Worm (Caenorhabditis elegans) whole organism, L4 larva: ENCODE data around the gene ZK669.3.

Source experiments
- F10B5.3 ChIP-seq: sonication (generic microtip); optimal IDR thresholded peaks from 2 replicates; lab custom pipeline; 2016; ENCODE audit warnings: mild to moderate bottlenecking, missing genetic modification characterization, missing compliant biosample characterization
- F37D6.2 ChIP-seq: sonication (generic microtip); optimal IDR thresholded peaks from 2 replicates; lab custom pipeline; 2016; ENCODE audit warnings: mild to moderate bottlenecking, missing genetic modification characterization, missing compliant biosample characterization
- F49E8.2 ChIP-seq: sonication (generic microtip); optimal IDR thresholded peaks from 2 replicates; lab custom pipeline; 2016; ENCODE audit warnings: missing compliant biosample characterization, mild to moderate bottlenecking, missing genetic modification characterization, borderline replicate concordance
- T20F7.1 ChIP-seq: fragments of 200-800 bp; sonication (Bioruptor generic); optimal IDR thresholded peaks from 2 replicates; lab custom pipeline; 2018; ENCODE audit warnings: mild to moderate bottlenecking, missing genetic modification characterization, missing compliant biosample characterization
- aha-1 ChIP-seq: fragments of 150-350 bp; peaks from one replicate; lab custom pipeline; 2014; ENCODE audit warnings: missing biosample characterization, missing genetic modification characterization
- ceh-28 ChIP-seq: fragments of 150-350 bp; optimal IDR thresholded peaks from 2 replicates; lab custom pipeline; 2014; ENCODE audit warnings: missing biosample characterization, missing genetic modification reagents, missing genetic modification characterization
- ceh-62 ChIP-seq: sonication (generic microtip); optimal IDR thresholded peaks from 2 replicates; lab custom pipeline; 2017; ENCODE audit warnings: missing biosample characterization, missing genetic modification characterization
- ceh-82 ChIP-seq: sonication (generic microtip); optimal IDR thresholded peaks from 2 replicates; lab custom pipeline; 2017; ENCODE audit warnings: missing biosample characterization, missing genetic modification characterization
- ces-1 ChIP-seq: fragments of 150-350 bp; sonication (generic microtip); optimal IDR thresholded peaks from 4 replicates; lab custom pipeline; 2014; ENCODE audit warnings: missing biosample characterization, missing genetic modification reagents, missing genetic modification characterization
- ctbp-1 ChIP-seq: fragments of 200-800 bp; sonication (Bioruptor generic); IDR thresholded peaks from 2 replicates; pipeline ENCODE4 v1.3.6; 2022; ENCODE audit warnings: missing genetic modification reagents, missing genetic modification characterization, missing compliant biosample characterization
- daf-12 ChIP-seq: fragments of 150-350 bp; optimal IDR thresholded peaks from 2 replicates; lab custom pipeline; 2014; ENCODE audit warnings: missing biosample characterization, missing genetic modification reagents, missing genetic modification characterization
- dmd-9 ChIP-seq: fragments of 200-800 bp; sonication (Bioruptor generic); IDR thresholded peaks from 2 replicates; pipeline ENCODE4 v1.3.6; 2022; ENCODE audit warnings: missing genetic modification reagents, missing genetic modification characterization, missing compliant biosample characterization
- dve-1 ChIP-seq: sonication (generic microtip); optimal IDR thresholded peaks from 2 replicates; lab custom pipeline; 2017; ENCODE audit warnings: antibody characterized with exemption, mild to moderate bottlenecking, missing genetic modification characterization, missing compliant biosample characterization; ENCODE audit not compliant: insufficient read depth
- fkh-10 ChIP-seq: fragments of 150-350 bp; optimal IDR thresholded peaks from 2 replicates; lab custom pipeline; 2014; ENCODE audit warnings: missing biosample characterization, missing genetic modification reagents, missing genetic modification characterization
- hlh-30 ChIP-seq: sonication (generic microtip); optimal IDR thresholded peaks from 2 replicates; lab custom pipeline; 2017; ENCODE audit warnings: antibody characterized with exemption, mild to moderate bottlenecking, missing genetic modification characterization, missing compliant biosample characterization; ENCODE audit not compliant: insufficient read depth
- jun-1 ChIP-seq: fragments of 150-350 bp; optimal IDR thresholded peaks from 2 replicates; lab custom pipeline; 2014; ENCODE audit warnings: missing biosample characterization, missing genetic modification reagents, missing genetic modification characterization
- lim-7 ChIP-seq: fragments of 200-800 bp; sonication (Bioruptor generic); IDR thresholded peaks from 2 replicates; pipeline ENCODE4 v1.3.6; 2022; ENCODE audit warnings: missing genetic modification characterization, missing compliant biosample characterization
- lin-39 ChIP-seq: fragments of 150-350 bp; optimal IDR thresholded peaks from 2 replicates; lab custom pipeline; 2014; ENCODE audit warnings: missing biosample characterization, missing genetic modification reagents, missing genetic modification characterization
- lir-3 ChIP-seq: sonication (generic microtip); optimal IDR thresholded peaks from 2 replicates; lab custom pipeline; 2016; ENCODE audit warnings: mild to moderate bottlenecking, missing genetic modification characterization, missing compliant biosample characterization
- madf-9 ChIP-seq: fragments of 200-800 bp; sonication (Bioruptor generic); conservative IDR thresholded peaks from 2 replicates; pipeline ENCODE4 v1.3.6; 2022; ENCODE audit warnings: missing genetic modification reagents, missing genetic modification characterization, missing compliant biosample characterization
- mxl-3 ChIP-seq: fragments of 200-800 bp; sonication (Bioruptor generic); optimal IDR thresholded peaks from 2 replicates; lab custom pipeline; 2018; ENCODE audit warnings: mild to moderate bottlenecking, missing genetic modification characterization, missing compliant biosample characterization
- nhr-11 ChIP-seq: fragments of 150-350 bp; optimal IDR thresholded peaks from 2 replicates; lab custom pipeline; 2014; ENCODE audit warnings: missing biosample characterization, missing genetic modification characterization
- nhr-237 ChIP-seq: sonication (generic microtip); optimal IDR thresholded peaks from 2 replicates; lab custom pipeline; 2017; ENCODE audit warnings: missing biosample characterization, missing genetic modification characterization
- nhr-41 ChIP-seq: fragments of 200-800 bp; sonication (Bioruptor generic); IDR thresholded peaks from 2 replicates; pipeline ENCODE4 v1.3.6; 2022; ENCODE audit warnings: missing genetic modification reagents, missing genetic modification characterization, missing compliant biosample characterization
- nhr-6 ChIP-seq: fragments of 150-350 bp; optimal IDR thresholded peaks from 2 replicates; lab custom pipeline; 2014; ENCODE audit warnings: missing biosample characterization, missing genetic modification characterization
- nhr-76 ChIP-seq: fragments of 150-350 bp; optimal IDR thresholded peaks from 2 replicates; lab custom pipeline; 2014; ENCODE audit warnings: missing biosample characterization, missing genetic modification characterization
- nhr-77 ChIP-seq: fragments of 150-350 bp; optimal IDR thresholded peaks from 2 replicates; lab custom pipeline; 2014; ENCODE audit warnings: missing biosample characterization, missing genetic modification characterization
- php-3 ChIP-seq: fragments of 200-800 bp; sonication (Bioruptor generic); IDR thresholded peaks from 2 replicates; pipeline ENCODE4 v1.3.6; 2022; ENCODE audit warnings: missing genetic modification reagents, missing genetic modification characterization, missing compliant biosample characterization
- skn-1 ChIP-seq: fragments of 150-350 bp; optimal IDR thresholded peaks from 2 replicates; lab custom pipeline; 2014; ENCODE audit warnings: missing biosample characterization, missing genetic modification characterization
- tra-1 ChIP-seq: fragments of 200-800 bp; sonication (Bioruptor generic); IDR thresholded peaks from 2 replicates; pipeline ENCODE4 v1.3.6; 2022; ENCODE audit warnings: missing genetic modification reagents, missing genetic modification characterization, missing compliant biosample characterization
- unc-62 ChIP-seq, 3 experiments: fragments of 150-350 bp in 1 of 3; sonication (generic microtip); optimal IDR thresholded peaks in 2 of 3; peaks in 1 of 3; 1 replicate in 1 of 3; 2 replicates in 2 of 3; lab custom pipeline; 2014 to 2017; ENCODE audit warnings: missing biosample characterization in 3 of 3, missing genetic modification characterization in 3 of 3, missing genetic modification reagents in 3 of 3, missing genotype in 1 of 3
- vab-7 ChIP-seq: fragments of 200-800 bp; sonication (Bioruptor generic); IDR thresholded peaks from 2 replicates; pipeline ENCODE4 v1.3.6; 2022; ENCODE audit warnings: missing genetic modification reagents, missing genetic modification characterization, missing compliant biosample characterization
- zfp-2 ChIP-seq: sonication (generic microtip); optimal IDR thresholded peaks from 2 replicates; lab custom pipeline; 2016; ENCODE audit warnings: mild to moderate bottlenecking, missing genetic modification characterization, missing compliant biosample characterization
- zip-11 ChIP-seq: fragments of 200-800 bp; sonication (Bioruptor generic); IDR thresholded peaks from 2 replicates; pipeline ENCODE4 v1.3.6; 2022; ENCODE audit warnings: missing genetic modification characterization, missing compliant biosample characterization
- ztf-11 ChIP-seq: fragments of 150-350 bp; optimal IDR thresholded peaks from 2 replicates; lab custom pipeline; 2014; ENCODE audit warnings: missing biosample characterization, missing genetic modification characterization

ZK669.3 gene

ce11 chrII:7920178-7920577 lies 20.8 kb upstream of the ZK669.3 start:
- TF ChIP-seq fkh-10 (GFP tag; lab: Kevin White, UChicago) (peak; percentile 80), ces-1 (GFP tag; lab: Kevin White, UChicago) (peak; percentile 36), dmd-9 (GFP tag; lab: Robert Waterston, UW) (no peak)

ce11 chrII:7921155-7921554 lies 19.8 kb upstream of the ZK669.3 start:
- TF ChIP-seq fkh-10 (GFP tag; lab: Kevin White, UChicago) = peak; percentile 70
- TF ChIP-seq unc-62 (GFP tag; optimal IDR thresholded peaks at IDR 0.05 in 1 of 2; lab: Kevin White, UChicago) = peak in 1 of 2 experiments; percentile 97
- TF ChIP-seq unc-62 (tag; optimal IDR thresholded peaks at IDR 0.05; lab: Kevin White, UChicago) = no peak
- no peak for TF ChIP-seq vab-7
- TF ChIP-seq ctbp-1 (GFP tag; lab: Robert Waterston, UW) = 0 out of 2 replicates have a peak, but pooled peaks have one; percentile 52
- peak; percentile 72 for TF ChIP-seq ces-1 (GFP tag; lab: Kevin White, UChicago)

- TF ChIP-seq php-3 (GFP tag; lab: Robert Waterston, UW) (no peak), ceh-82 (tag; lab: Kevin White, UChicago) (no peak), madf-9 (GFP tag; lab: Robert Waterston, UW) (no peak), ztf-11 (no peak), ceh-62 (tag; lab: Kevin White, UChicago) (no peak), F37D6.2 (tag; lab: Kevin White, UChicago) (no peak), nhr-77 (tag; lab: Kevin White, UChicago) (no peak), zfp-2 (tag; lab: Kevin White, UChicago) (no peak), tra-1 (GFP tag; lab: Robert Waterston, UW) (no peak), lir-3 (tag; lab: Kevin White, UChicago) (no peak), nhr-6 (tag; lab: Kevin White, UChicago) (no peak), lim-7 (GFP tag; lab: Robert Waterston, UW) (no peak), nhr-11 (no peak), dve-1 (no peak), T20F7.1 (no peak), ceh-28 (tag; lab: Kevin White, UChicago) (no peak), mxl-3 (GFP tag; lab: Kevin White, UChicago) (no peak), zip-11 (GFP tag; lab: Robert Waterston, UW) (no peak)
Measured at ce11 chrII:7928600-7928999, 12.3 kb upstream of the ZK669.3 start, which contains the start of gene spv-1. TSS of gene spv-1 (minus strand) at chrII:7928700.

- no peak for TF ChIP-seq ceh-62 (tag; lab: Kevin White, UChicago)
- no peak for TF ChIP-seq ctbp-1 (GFP tag; lab: Robert Waterston, UW)
- TF ChIP-seq hlh-30 = peak; percentile 61
- no peak for TF ChIP-seq nhr-76 (tag; lab: Kevin White, UChicago)
- TF ChIP-seq nhr-237 (tag; lab: Kevin White, UChicago) = no peak
- TF ChIP-seq skn-1 (tag; lab: Kevin White, UChicago) = no peak
- no peak for TF ChIP-seq F10B5.3
- TF ChIP-seq lin-39 = no peak
- peak; percentile 66 for TF ChIP-seq aha-1 (tag; lab: Kevin White, UChicago)
Measured at ce11 chrII:7930671-7931070, 10.3 kb upstream of the ZK669.3 start.

- TF ChIP-seq F10B5.3 (no peak), lir-3 (tag; lab: Kevin White, UChicago) (no peak), jun-1 (no peak)
Measured at ce11 chrII:7935622-7936021, 5.3 kb upstream of the ZK669.3 start.

- TF ChIP-seq F49E8.2 (no peak), ces-1 (GFP tag; lab: Kevin White, UChicago) (no peak), nhr-41 (GFP tag; lab: Robert Waterston, UW) (no peak), daf-12 (tag; lab: Kevin White, UChicago) (no peak), dmd-9 (GFP tag; lab: Robert Waterston, UW) (no peak), fkh-10 (GFP tag; lab: Kevin White, UChicago) (no peak)
- TF ChIP-seq, all 104 proteins: peak for 0
Measured at ce11 chrII:7938078-7938477, 2.9 kb upstream of the ZK669.3 start, which contains the start of gene ZK669.2. TSS of gene ZK669.2 (minus strand) at chrII:7938178.
